Fruit fly (Drosophila melanogaster) Kc167 (cell line): ENCODE measurements around the gene CG32249.

Experiments
- Myc ChIP-seq: fragments of >200 bp; optimal IDR thresholded peaks from 2 replicates; lab custom pipeline; 2017; ENCODE audit warnings: missing external identifiers
- h ChIP-seq: fragments of >200 bp; optimal IDR thresholded peaks from 3 replicates; lab custom pipeline; 2018; ENCODE audit warnings: missing external identifiers
- insv ChIP-seq: fragments of >200 bp; optimal IDR thresholded peaks from 3 replicates; lab custom pipeline; 2018; ENCODE audit warnings: missing external identifiers
- psq ChIP-seq: fragments of >200 bp; optimal IDR thresholded peaks from 2 replicates; lab custom pipeline; 2017; ENCODE audit warnings: missing external identifiers
- ttk ChIP-seq: sonication (Bioruptor generic); optimal IDR thresholded peaks from 2 replicates; lab custom pipeline; 2017; ENCODE audit warnings: missing external identifiers

dm6 chr3L:4490702-4491243 lies 21.0 kb downstream of the CG32249 start, which contains the start of gene CG13722:
- TF ChIP-seq psq (lab: Kevin White, UChicago) = no peak
- no peak for TF ChIP-seq Myc (lab: Kevin White, UChicago)
- no peak for TF ChIP-seq ttk (lab: Kevin White, UChicago)
- TF ChIP-seq insv = no peak
- TF ChIP-seq h (lab: Kevin White, UChicago) = no peak
